Worm (Caenorhabditis elegans): ENCODE results near the gene sftb-1.

- no peak for TF ChIP-seq tbx-37 (GFP tag; conservative IDR thresholded peaks at IDR 0.05)
- TF ChIP-seq ama-1 (optimal IDR thresholded peaks at IDR 0.05), result no peak
Measured at ce11 chrIII:4228008-4228407, 41.1 kb downstream of the sftb-1 start, which contains the start of gene mpk-1.
